Fruit fly (Drosophila melanogaster) whole organism, pupa: ENCODE measurements around the gene sofe.

Experiments used
- CG12605 ChIP-seq: fragments of 200-800 bp; sonication (Bioruptor generic); IDR thresholded peaks from 2 replicates; pipeline ENCODE4 v1.3.6; 2022; ENCODE audit warnings: missing biosample characterization, missing genetic modification characterization
- CG13204 ChIP-seq: fragments of 200-800 bp; sonication (Bioruptor generic); optimal IDR thresholded peaks from 2 replicates; lab custom pipeline; 2018; ENCODE audit warnings: missing biosample characterization, mild to moderate bottlenecking, missing genetic modification characterization, moderate library complexity
- CG14655 ChIP-seq: fragments of 200-800 bp; sonication (Bioruptor generic); optimal IDR thresholded peaks from 3 replicates; lab custom pipeline; 2017; ENCODE audit warnings: mild to moderate bottlenecking, missing biosample characterization, missing genetic modification reagents, missing genetic modification characterization
- CG17806 ChIP-seq: fragments of 200-800 bp; sonication (Bioruptor generic); optimal IDR thresholded peaks from 2 replicates; lab custom pipeline; 2018; ENCODE audit warnings: missing biosample characterization, mild to moderate bottlenecking, missing genetic modification characterization, moderate library complexity
- CG32121 ChIP-seq: fragments of 200-800 bp; sonication (Bioruptor generic); IDR thresholded peaks from 2 replicates; pipeline ENCODE4 v1.3.6; 2022; ENCODE audit warnings: missing biosample characterization, missing genetic modification characterization
- CG34367 ChIP-seq: fragments of 200-800 bp; sonication (Bioruptor generic); optimal IDR thresholded peaks from 2 replicates; lab custom pipeline; 2018; ENCODE audit warnings: missing biosample characterization, mild to moderate bottlenecking, missing genetic modification characterization
- CG4496 ChIP-seq: fragments of 200-800 bp; sonication (Bioruptor generic); IDR thresholded peaks from 3 replicates; pipeline ENCODE4 v1.3.6; 2022; ENCODE audit warnings: missing biosample characterization, missing genetic modification characterization
- CG8159 ChIP-seq: fragments of 200-800 bp; sonication (Bioruptor generic); optimal IDR thresholded peaks from 3 replicates; lab custom pipeline; 2018; ENCODE audit warnings: missing biosample characterization, mild to moderate bottlenecking, missing genetic modification characterization, moderate library complexity
- CG9948 ChIP-seq: fragments of 200-800 bp; sonication (Bioruptor generic); optimal IDR thresholded peaks from 2 replicates; lab custom pipeline; 2018; ENCODE audit warnings: missing biosample characterization, mild to moderate bottlenecking, missing genetic modification characterization, moderate library complexity
- D1 ChIP-seq: fragments of 200-800 bp; sonication (Bioruptor generic); optimal IDR thresholded peaks from 2 replicates; lab custom pipeline; 2018; ENCODE audit warnings: missing biosample characterization, mild to moderate bottlenecking, missing genetic modification characterization, moderate library complexity
- EcR ChIP-seq: fragments of 200-800 bp; sonication (Bioruptor generic); optimal IDR thresholded peaks from 3 replicates; lab custom pipeline; 2019; ENCODE audit warnings: missing biosample characterization, missing genetic modification characterization, mild to moderate bottlenecking, moderate library complexity, missing genetic modification reagents
- Pif1B ChIP-seq: fragments of 200-800 bp; sonication (Bioruptor generic); optimal IDR thresholded peaks from 3 replicates; lab custom pipeline; 2016; ENCODE audit warnings: missing biosample characterization, missing genetic modification characterization
- Snoo ChIP-seq: fragments of 200-800 bp; sonication (Bioruptor generic); optimal IDR thresholded peaks from 3 replicates; lab custom pipeline; 2017; ENCODE audit warnings: missing biosample characterization, mild to moderate bottlenecking, missing genetic modification characterization, inconsistent platforms
- fd96Ca ChIP-seq: fragments of 200-800 bp; sonication (Bioruptor generic); IDR thresholded peaks from 3 replicates; pipeline ENCODE4 v1.3.6; 2022; ENCODE audit warnings: missing biosample characterization, missing genetic modification characterization

DNA sequence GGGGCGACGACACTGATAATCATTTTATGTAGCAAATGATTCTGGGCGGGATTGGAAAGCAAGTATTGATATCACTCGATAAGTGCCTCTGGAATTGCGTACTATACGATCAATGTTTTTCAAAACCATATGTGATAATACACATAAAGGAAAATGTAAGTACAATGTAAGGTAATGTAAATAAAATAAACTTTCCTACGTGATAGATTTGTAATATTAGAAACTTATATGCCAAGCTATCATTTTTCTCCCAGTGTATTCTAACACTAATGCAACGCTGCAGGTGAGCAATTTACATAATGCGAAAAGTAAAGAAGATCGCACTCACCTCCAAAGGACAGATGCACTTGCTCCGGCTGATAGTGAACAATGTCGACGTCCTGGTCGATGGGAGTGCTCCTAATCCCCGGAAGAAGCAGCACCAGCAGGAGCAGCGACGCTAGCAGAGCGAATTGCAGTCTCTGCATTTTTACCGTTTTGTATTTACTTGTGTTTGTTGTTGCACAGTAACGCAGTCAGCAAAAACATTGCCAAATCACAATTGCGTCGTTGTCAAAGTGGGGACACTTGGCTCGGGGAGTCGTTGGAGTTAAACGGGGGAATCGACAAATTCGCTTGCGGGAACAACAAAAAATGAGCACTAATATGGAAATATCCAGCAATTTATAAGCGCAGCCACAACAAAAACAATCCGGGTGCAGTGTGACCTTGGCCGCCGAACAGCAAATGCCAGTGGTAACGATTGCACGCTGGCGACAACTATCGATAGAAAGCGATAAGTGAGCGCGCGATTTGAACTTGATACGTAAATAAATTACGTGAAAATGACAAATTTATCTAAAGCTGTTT is 20.1 kb upstream of the sofe start, which contains the start of gene CG1637:
- TF ChIP-seq CG14655 (GFP tag; lab: Kevin White, UChicago) (no peak), CG12605 (GFP tag; lab: Robert Waterston, UW) (peak; percentile 29; the same call in 1 of the 2 replicates), D1 (no peak), CG4496 (peak; percentile 55), Snoo (tag; lab: Kevin White, UChicago) (no peak), CG32121 (0 out of 2 replicates have a peak, but pooled peaks have one; percentile 20), fd96Ca (GFP tag; lab: Robert Waterston, UW) (no peak; the same call in 2 of the 3 replicates), EcR (GFP tag; lab: Kevin White, UChicago) (no peak), CG9948 (tag; lab: Kevin White, UChicago) (peak; percentile 16), Pif1B (GFP tag; lab: Kevin White, UChicago) (no peak), CG8159 (no peak), CG13204 (no peak), CG34367 (tag; lab: Kevin White, UChicago) (no peak), CG17806 (tag; lab: Kevin White, UChicago) (peak; percentile 18)
